Worm (Caenorhabditis elegans): ENCODE data around the gene hhat-2.

- no peak for TF ChIP-seq lsy-2 (tag; optimal IDR thresholded peaks at IDR 0.05)
- TF ChIP-seq nhr-12 (tag; optimal IDR thresholded peaks at IDR 0.05): no peak
- TF ChIP-seq C04F5.9 (tag; optimal IDR thresholded peaks at IDR 0.05): no peak
- no peak for TF ChIP-seq blmp-1 (tag; optimal IDR thresholded peaks at IDR 0.05)
- TF ChIP-seq skn-1 (tag; optimal IDR thresholded peaks at IDR 0.05): no peak
- no peak for TF ChIP-seq mep-1 (tag; optimal IDR thresholded peaks at IDR 0.05)
- no peak for TF ChIP-seq lin-39 (tag; optimal IDR thresholded peaks at IDR 0.05)
- TF ChIP-seq mef-2 (tag; optimal IDR thresholded peaks at IDR 0.05): no peak
- no peak for TF ChIP-seq nhr-20 (tag; optimal IDR thresholded peaks at IDR 0.05)
- TF ChIP-seq ztf-11 (tag; optimal IDR thresholded peaks at IDR 0.05): no peak
- no peak for TF ChIP-seq hpl-2 (GFP tag; optimal IDR thresholded peaks at IDR 0.05)
- TF ChIP-seq nhr-28 (tag; optimal IDR thresholded peaks at IDR 0.05): no peak
Observed at ce11 chrIV:14862147-14862546, 33.2 kb upstream of the hhat-2 start, which contains the start of gene Y57G11C.38.
